Fruit fly (Drosophila melanogaster) whole organism, embryonic: ENCODE data around the gene CG7294.
A peak's percentile ranks its signal among the peaks of the same experiment; 100 is the strongest.

Experiments used
- Abd-B ChIP-seq: fragments of 200-800 bp; sonication (Bioruptor generic); optimal IDR thresholded peaks from 2 replicates; lab custom pipeline; 2018; ENCODE audit warnings: missing biosample characterization, mild to moderate bottlenecking, missing genetic modification characterization, moderate library complexity
- Asciz ChIP-seq: fragments of 200-800 bp; sonication (Bioruptor generic); optimal IDR thresholded peaks from 2 replicates; lab custom pipeline; 2017; ENCODE audit warnings: missing biosample characterization, mild to moderate bottlenecking, missing genetic modification characterization, missing genetic modification reagents
- Bteb2 ChIP-seq: fragments of 200-800 bp; sonication (Bioruptor generic); optimal IDR thresholded peaks from 2 replicates; lab custom pipeline; 2016; ENCODE audit warnings: missing biosample characterization, missing genetic modification characterization
- CG10147 ChIP-seq: fragments of 200-800 bp; sonication (Bioruptor generic); optimal IDR thresholded peaks from 2 replicates; lab custom pipeline; 2019; ENCODE audit warnings: missing biosample characterization, mild to moderate bottlenecking, missing genetic modification characterization, moderate library complexity
- CG10565 ChIP-seq: fragments of 200-800 bp; sonication (Bioruptor generic); optimal IDR thresholded peaks from 3 replicates; lab custom pipeline; 2016; ENCODE audit warnings: missing biosample characterization, mild to moderate bottlenecking, missing genetic modification characterization
- CG13775 ChIP-seq: fragments of 200-800 bp; sonication (Bioruptor generic); optimal IDR thresholded peaks from 3 replicates; lab custom pipeline; 2017; ENCODE audit warnings: missing biosample characterization, mild to moderate bottlenecking, missing genetic modification characterization
- CG15601 ChIP-seq: fragments of 200-800 bp; sonication (Bioruptor generic); optimal IDR thresholded peaks from 3 replicates; lab custom pipeline; 2019; ENCODE audit warnings: missing biosample characterization, mild to moderate bottlenecking, missing genetic modification characterization, moderate library complexity
- CG1603 ChIP-seq: fragments of 200-800 bp; sonication (Bioruptor generic); optimal IDR thresholded peaks from 2 replicates; lab custom pipeline; 2019; ENCODE audit warnings: missing biosample characterization, mild to moderate bottlenecking, missing genetic modification characterization, moderate library complexity
- CG2129 ChIP-seq: fragments of 200-800 bp; sonication (Bioruptor generic); IDR thresholded peaks from 2 replicates; pipeline ENCODE4 v1.3.6; 2022; ENCODE audit warnings: missing biosample characterization, missing genetic modification characterization; ENCODE audit not compliant: partially characterized antibody
- CG34224 ChIP-seq: fragments of 200-800 bp; sonication (Bioruptor generic); IDR thresholded peaks from 3 replicates; pipeline ENCODE4 v1.3.6; 2022; ENCODE audit warnings: missing biosample characterization, missing genetic modification characterization; ENCODE audit not compliant: partially characterized antibody
- CG34376 ChIP-seq: fragments of 200-800 bp; sonication (Bioruptor generic); optimal IDR thresholded peaks from 2 replicates; lab custom pipeline; 2018; ENCODE audit warnings: missing biosample characterization, mild to moderate bottlenecking, missing genetic modification characterization
- CG4424 ChIP-seq: fragments of 200-800 bp; sonication (Bioruptor generic); optimal IDR thresholded peaks from 3 replicates; lab custom pipeline; 2016; ENCODE audit warnings: missing biosample characterization, missing genetic modification characterization
- CG4820 ChIP-seq: fragments of 200-800 bp; sonication (Bioruptor generic); optimal IDR thresholded peaks from 3 replicates; lab custom pipeline; 2016; ENCODE audit warnings: missing biosample characterization, missing genetic modification characterization
- CG6791 ChIP-seq: fragments of 200-800 bp; sonication (Bioruptor generic); IDR thresholded peaks from 3 replicates; pipeline ENCODE4 v1.3.6; 2022; ENCODE audit warnings: missing biosample characterization, missing genetic modification characterization; ENCODE audit not compliant: partially characterized antibody
- CG7372 ChIP-seq: fragments of 200-800 bp; sonication (Bioruptor generic); IDR thresholded peaks from 2 replicates; pipeline ENCODE4 v1.3.6; 2022; ENCODE audit warnings: missing biosample characterization, missing genetic modification characterization
- CG8290 ChIP-seq, 3 experiments: fragments of 200-800 bp; sonication (Bioruptor generic); optimal IDR thresholded peaks; 2 replicates each; lab custom pipeline; 2016 to 2019; ENCODE audit warnings: missing biosample characterization in 3 of 3, missing genetic modification characterization in 3 of 3, mild to moderate bottlenecking in 2 of 3, moderate library complexity in 1 of 3
- CG9437 ChIP-seq: fragments of 200-800 bp; sonication (Bioruptor generic); optimal IDR thresholded peaks from 2 replicates; lab custom pipeline; 2018; ENCODE audit warnings: missing biosample characterization, mild to moderate bottlenecking, missing genetic modification characterization
- D19B ChIP-seq: fragments of 200-800 bp; sonication (Bioruptor generic); optimal IDR thresholded peaks from 2 replicates; lab custom pipeline; 2017; ENCODE audit warnings: missing biosample characterization, mild to moderate bottlenecking, missing genetic modification characterization
- Ets65A ChIP-seq: fragments of 200-800 bp; sonication (Bioruptor generic); peaks from one replicate; lab custom pipeline; 2016; ENCODE audit warnings: missing biosample characterization, missing genetic modification characterization
- HmgZ ChIP-seq: fragments of 200-800 bp; sonication (Bioruptor generic); optimal IDR thresholded peaks from 2 replicates; lab custom pipeline; 2018; ENCODE audit warnings: missing biosample characterization, mild to moderate bottlenecking, missing genetic modification characterization
- MESR4 ChIP-seq: fragments of 200-800 bp; sonication (Bioruptor generic); optimal IDR thresholded peaks from 2 replicates; lab custom pipeline; 2018; ENCODE audit warnings: missing biosample characterization, mild to moderate bottlenecking, missing genetic modification characterization, moderate library complexity
- Meics ChIP-seq: fragments of 200-800 bp; sonication (Bioruptor generic); optimal IDR thresholded peaks from 2 replicates; lab custom pipeline; 2017; ENCODE audit warnings: missing biosample characterization, mild to moderate bottlenecking, missing genetic modification characterization
- Mrtf ChIP-seq: fragments of 200-800 bp; sonication (Bioruptor generic); IDR thresholded peaks from 3 replicates; pipeline ENCODE4 v1.3.6; 2022; ENCODE audit warnings: missing biosample characterization, missing genetic modification characterization
- Neu2 ChIP-seq: fragments of 200-800 bp; sonication (Bioruptor generic); optimal IDR thresholded peaks from 3 replicates; lab custom pipeline; 2016; ENCODE audit warnings: missing biosample characterization, missing genetic modification characterization, borderline replicate concordance
- Sox100B ChIP-seq: fragments of 200-800 bp; sonication (Bioruptor generic); optimal IDR thresholded peaks from 3 replicates; lab custom pipeline; 2018; ENCODE audit warnings: missing biosample characterization, mild to moderate bottlenecking, missing genetic modification characterization
- Stat92E ChIP-seq, 3 experiments: fragments of >200 bp in 2 of 3; fragments of 200-800 bp in 1 of 3; sonication (Bioruptor generic) in 1 of 3; optimal IDR thresholded peaks; 2 replicates each; lab custom pipeline; 2017 to 2019; ENCODE audit warnings: missing biosample characterization in 3 of 3, missing genetic modification characterization in 3 of 3, mild to moderate bottlenecking in 1 of 3, moderate library complexity in 1 of 3
- Tbp ChIP-seq: fragments of >200 bp; optimal IDR thresholded peaks from 2 replicates; lab custom pipeline; 2018; ENCODE audit warnings: missing biosample characterization, missing genetic modification characterization
- ac ChIP-seq: fragments of 200-800 bp; sonication (Bioruptor generic); optimal IDR thresholded peaks from 3 replicates; lab custom pipeline; 2017; ENCODE audit warnings: missing biosample characterization, mild to moderate bottlenecking, missing genetic modification characterization
- br ChIP-seq: fragments of >200 bp; optimal IDR thresholded peaks from 2 replicates; lab custom pipeline; 2017
- disco-r ChIP-seq: fragments of 200-800 bp; sonication (Bioruptor generic); optimal IDR thresholded peaks from 2 replicates; lab custom pipeline; 2016; ENCODE audit warnings: missing biosample characterization, missing genetic modification characterization
- gfzf ChIP-seq: fragments of 200-800 bp; sonication (Bioruptor generic); optimal IDR thresholded peaks from 2 replicates; lab custom pipeline; 2016; ENCODE audit warnings: missing biosample characterization, mild to moderate bottlenecking, missing genetic modification characterization, moderate library complexity
- gsb-n ChIP-seq: fragments of 200-800 bp; sonication (Bioruptor generic); optimal IDR thresholded peaks from 3 replicates; lab custom pipeline; 2018; ENCODE audit warnings: missing biosample characterization, mild to moderate bottlenecking, missing genetic modification characterization
- gt ChIP-seq: fragments of 200-800 bp; sonication (Bioruptor generic); IDR thresholded peaks from 2 replicates; pipeline ENCODE4 v1.3.6; 2022; ENCODE audit warnings: missing biosample characterization, missing genetic modification characterization
- ham ChIP-seq: fragments of 200-800 bp; sonication (Bioruptor generic); IDR thresholded peaks from 2 replicates; pipeline ENCODE4 v1.3.6; 2022; ENCODE audit warnings: missing biosample characterization, missing genetic modification characterization
- hth ChIP-seq: fragments of >200 bp; optimal IDR thresholded peaks from 2 replicates; lab custom pipeline; 2017; ENCODE audit warnings: inconsistent platforms
- inv ChIP-seq: fragments of 200-800 bp; sonication (Bioruptor generic); IDR thresholded peaks from 2 replicates; pipeline ENCODE4 v1.3.6; 2022; ENCODE audit warnings: missing biosample characterization, missing genetic modification characterization; ENCODE audit not compliant: partially characterized antibody
- ken ChIP-seq: fragments of 200-800 bp; sonication (Bioruptor generic); IDR thresholded peaks from 3 replicates; pipeline ENCODE4 v1.3.6; 2022; ENCODE audit warnings: missing biosample characterization, missing genetic modification characterization
- klu ChIP-seq: fragments of 200-800 bp; sonication (Bioruptor generic); IDR thresholded peaks from 2 replicates; pipeline ENCODE4 v1.3.6; 2022; ENCODE audit warnings: missing biosample characterization, missing genetic modification characterization
- kni ChIP-seq: fragments of 200-800 bp; sonication (Bioruptor generic); optimal IDR thresholded peaks from 3 replicates; lab custom pipeline; 2017; ENCODE audit warnings: mild to moderate bottlenecking, missing biosample characterization, missing genetic modification reagents, missing genetic modification characterization
- lola ChIP-seq, 3 experiments: fragments of >200 bp in 2 of 3; fragments of 200-800 bp in 1 of 3; sonication (Bioruptor generic) in 1 of 3; optimal IDR thresholded peaks; 2 replicates each; lab custom pipeline; 2017 to 2019; ENCODE audit warnings: missing biosample characterization in 3 of 3, missing genetic modification characterization in 3 of 3, mild to moderate bottlenecking in 1 of 3, moderate library complexity in 1 of 3
- nerfin-1 ChIP-seq: fragments of 200-800 bp; sonication (Bioruptor generic); optimal IDR thresholded peaks from 3 replicates; lab custom pipeline; 2019; ENCODE audit warnings: missing biosample characterization, mild to moderate bottlenecking, missing genetic modification characterization, moderate library complexity
- nerfin-2 ChIP-seq: fragments of 200-800 bp; sonication (Bioruptor generic); IDR thresholded peaks from 2 replicates; pipeline ENCODE4 v1.3.6; 2022; ENCODE audit warnings: missing biosample characterization, missing genetic modification characterization; ENCODE audit not compliant: partially characterized antibody
- schlank ChIP-seq: fragments of 200-800 bp; sonication (Bioruptor generic); optimal IDR thresholded peaks from 2 replicates; lab custom pipeline; 2018; ENCODE audit warnings: missing biosample characterization, mild to moderate bottlenecking, missing genetic modification characterization
- shn ChIP-seq: fragments of 200-800 bp; sonication (Bioruptor generic); optimal IDR thresholded peaks from 3 replicates; lab custom pipeline; 2016; ENCODE audit warnings: missing biosample characterization, missing genetic modification characterization
- trem ChIP-seq: fragments of 200-800 bp; optimal IDR thresholded peaks from 3 replicates; lab custom pipeline; 2019; ENCODE audit warnings: missing biosample characterization, mild to moderate bottlenecking, missing genetic modification characterization, moderate library complexity
- tup ChIP-seq: fragments of 200-800 bp; sonication (Bioruptor generic); optimal IDR thresholded peaks from 2 replicates; lab custom pipeline; 2016; ENCODE audit warnings: missing biosample characterization, mild to moderate bottlenecking, missing genetic modification characterization, moderate library complexity
- vnd ChIP-seq: fragments of 200-800 bp; sonication (Bioruptor generic); IDR thresholded peaks from 3 replicates; pipeline ENCODE4 v1.3.6; 2022; ENCODE audit warnings: missing biosample characterization, missing genetic modification characterization; ENCODE audit not compliant: partially characterized antibody

Gene CG7294

dm6 chr2L:10732343-10732808 lies 43.3 kb upstream of the CG7294 start, which contains the start of the genes EMC3 and Dpy-30L1 (continued):
- no peak for TF ChIP-seq Neu2
- TF ChIP-seq ken, result no peak
- TF ChIP-seq ham (GFP tag; lab: Robert Waterston, UW), result no peak
- peak; percentile 39 for TF ChIP-seq Bteb2 (GFP tag; lab: Kevin White, UChicago)
- no peak for TF ChIP-seq kni (GFP tag; lab: Kevin White, UChicago)
- no peak for TF ChIP-seq tup (GFP tag; lab: Kevin White, UChicago)
- TF ChIP-seq ac, result no peak
- TF ChIP-seq br (lab: Kevin White, UChicago), result no peak
- peak; percentile 92 for TF ChIP-seq Ets65A (GFP tag; lab: Kevin White, UChicago)
- no peak for TF ChIP-seq CG8290 (GFP tag; optimal IDR thresholded peaks at IDR 0.05; lab: Kevin White, UChicago)
- TF ChIP-seq CG8290 (tag; optimal IDR thresholded peaks at IDR 0.05; lab: Kevin White, UChicago), result no peak
- TF ChIP-seq CG4424 (GFP tag; lab: Kevin White, UChicago), result peak; percentile 48
- peak; percentile 51 for TF ChIP-seq Abd-B (GFP tag; lab: Kevin White, UChicago)
- peak; percentile 41 for TF ChIP-seq nerfin-1 (tag; lab: Kevin White, UChicago)
- no peak for TF ChIP-seq Meics
- peak; percentile 12; the same call in 1 of the 2 replicates for TF ChIP-seq klu (GFP tag; lab: Robert Waterston, UW)
- TF ChIP-seq CG4820 (GFP tag; lab: Kevin White, UChicago), result peak; percentile 48
- peak; percentile 70 for TF ChIP-seq CG13775
- no peak for TF ChIP-seq Asciz (GFP tag; lab: Kevin White, UChicago)
- TF ChIP-seq, all 482 proteins: peak for 219

- TF ChIP-seq lola (GFP tag; optimal IDR thresholded peaks at IDR 0.05; lab: Kevin White, UChicago), result no peak
- TF ChIP-seq Mrtf (GFP tag; lab: Robert Waterston, UW), result no peak
- TF ChIP-seq CG7372 (GFP tag; lab: Robert Waterston, UW), result no peak
- no peak for TF ChIP-seq Stat92E (GFP tag; optimal IDR thresholded peaks at IDR 0.05; lab: Kevin White, UChicago)
These were observed 40.9 kb upstream of the CG7294 start, which contains the start of gene CG17118 for dm6 chr2L:10729955-10730354. CG17118 (plus strand) TSS chr2L:10730255.

- peak; percentile 58; the same call in 1 of the 3 replicates for TF ChIP-seq vnd (GFP tag; lab: Robert Waterston, UW)
- TF ChIP-seq Sox100B (GFP tag; lab: Kevin White, UChicago), result no peak
- peak; percentile 74 for TF ChIP-seq CG6791 (GFP tag; lab: Robert Waterston, UW)
- TF ChIP-seq CG10147 (GFP tag; lab: Kevin White, UChicago), result no peak
- no peak for TF ChIP-seq schlank (tag; lab: Kevin White, UChicago)
- TF ChIP-seq gt (GFP tag; lab: Robert Waterston, UW), result no peak
- TF ChIP-seq inv (GFP tag; lab: Robert Waterston, UW), result peak; percentile 51; the same call in 1 of the 2 replicates
- TF ChIP-seq disco-r (GFP tag; lab: Kevin White, UChicago), result no peak
- TF ChIP-seq Mrtf (GFP tag; lab: Robert Waterston, UW), result no peak
- peak; percentile 87 for TF ChIP-seq CG34224 (GFP tag; lab: Robert Waterston, UW)
- peak; percentile 30 for TF ChIP-seq MESR4
- no peak for TF ChIP-seq CG9437 (GFP tag; lab: Kevin White, UChicago)
- TF ChIP-seq CG10565, result no peak
- peak; percentile 75 for TF ChIP-seq nerfin-2
- no peak for TF ChIP-seq kni (GFP tag; lab: Kevin White, UChicago)
- no peak for TF ChIP-seq Tbp (GFP tag; lab: Kevin White, UChicago)
- TF ChIP-seq D19B (GFP tag; lab: Kevin White, UChicago), result no peak
- peak; percentile 56 for TF ChIP-seq trem (tag; lab: Kevin White, UChicago)
- no peak for TF ChIP-seq hth (lab: Kevin White, UChicago)
- no peak for TF ChIP-seq CG34376 (GFP tag; lab: Kevin White, UChicago)
- peak; percentile 15 for TF ChIP-seq gfzf (GFP tag; lab: Kevin White, UChicago)
- TF ChIP-seq HmgZ, result peak; percentile 1
- TF ChIP-seq CG15601, result peak; percentile 16
- TF ChIP-seq gsb-n, result no peak
- TF ChIP-seq CG1603 (tag; lab: Kevin White, UChicago), result peak; percentile 27
- TF ChIP-seq shn (GFP tag; lab: Kevin White, UChicago), result no peak
- peak; percentile 39; the same call in 1 of the 2 replicates for TF ChIP-seq CG2129
These were observed 39.7 kb upstream of the CG7294 start, which contains the start of gene CG6443 for dm6 chr2L:10728751-10729150. CG6443 (plus strand) TSS chr2L:10728978.
